Fruit fly (Drosophila melanogaster) whole organism, embryonic: ENCODE results near the gene Osi9.

Experiments used
- Blimp-1 ChIP-seq: fragments of 200-800 bp; sonication (Bioruptor generic); optimal IDR thresholded peaks from 3 replicates; lab custom pipeline; 2018; ENCODE audit warnings: missing biosample characterization, missing genetic modification characterization, mild to moderate bottlenecking, moderate library complexity, missing genetic modification reagents
- CG10366 ChIP-seq: fragments of 200-800 bp; sonication (Bioruptor generic); IDR thresholded peaks from 2 replicates; pipeline ENCODE4 v1.3.6; 2022; ENCODE audit warnings: missing biosample characterization, missing genetic modification characterization
- CG11723 ChIP-seq: fragments of 200-800 bp; sonication (Bioruptor generic); optimal IDR thresholded peaks from 2 replicates; lab custom pipeline; 2017; ENCODE audit warnings: missing biosample characterization, mild to moderate bottlenecking, missing genetic modification characterization
- CG12299 ChIP-seq: fragments of 200-800 bp; sonication (Bioruptor generic); optimal IDR thresholded peaks from 2 replicates; lab custom pipeline; 2018; ENCODE audit warnings: missing biosample characterization, mild to moderate bottlenecking, missing genetic modification characterization
- CG12942 ChIP-seq: fragments of 200-800 bp; sonication (Bioruptor generic); optimal IDR thresholded peaks from 3 replicates; lab custom pipeline; 2016; ENCODE audit warnings: missing biosample characterization, missing genetic modification characterization
- CG13296 ChIP-seq: fragments of 200-800 bp; sonication (Bioruptor generic); optimal IDR thresholded peaks from 3 replicates; lab custom pipeline; 2018; ENCODE audit warnings: missing biosample characterization, mild to moderate bottlenecking, missing genetic modification characterization
- CG13894 ChIP-seq: fragments of 200-800 bp; sonication (Bioruptor generic); optimal IDR thresholded peaks from 3 replicates; lab custom pipeline; 2018; ENCODE audit warnings: missing biosample characterization, mild to moderate bottlenecking, missing genetic modification characterization, moderate library complexity
- CG15073 ChIP-seq: fragments of 200-800 bp; sonication (Bioruptor generic); optimal IDR thresholded peaks from 2 replicates; lab custom pipeline; 2016; ENCODE audit warnings: missing biosample characterization, missing genetic modification characterization
- CG18262 ChIP-seq: fragments of 200-800 bp; optimal IDR thresholded peaks from 3 replicates; lab custom pipeline; 2019; ENCODE audit warnings: missing biosample characterization, mild to moderate bottlenecking, missing genetic modification characterization, moderate library complexity
- CG18476 ChIP-seq: fragments of 200-800 bp; sonication (Bioruptor generic); optimal IDR thresholded peaks from 2 replicates; lab custom pipeline; 2016; ENCODE audit warnings: missing biosample characterization, mild to moderate bottlenecking, missing genetic modification characterization
- CG4360 ChIP-seq: fragments of 200-800 bp; sonication (Bioruptor generic); IDR thresholded peaks from 2 replicates; pipeline ENCODE4 v1.3.6; 2022; ENCODE audit warnings: missing biosample characterization, missing genetic modification characterization
- CG6813 ChIP-seq: fragments of 200-800 bp; sonication (Bioruptor generic); optimal IDR thresholded peaks from 2 replicates; lab custom pipeline; 2017; ENCODE audit warnings: missing biosample characterization, missing genetic modification characterization, mild to moderate bottlenecking, moderate library complexity, missing genetic modification reagents
- CG7357 ChIP-seq: fragments of 200-800 bp; sonication (Bioruptor generic); IDR thresholded peaks from 3 replicates; pipeline ENCODE4 v1.3.6; 2022; ENCODE audit warnings: missing biosample characterization, missing genetic modification characterization
- Doc2 ChIP-seq: fragments of 200-800 bp; sonication (Bioruptor generic); IDR thresholded peaks from 2 replicates; pipeline ENCODE4 v1.3.6; 2022; ENCODE audit warnings: missing biosample characterization, missing genetic modification characterization
- Ssrp ChIP-seq: fragments of 200-800 bp; sonication (Bioruptor generic); optimal IDR thresholded peaks from 2 replicates; lab custom pipeline; 2018; ENCODE audit warnings: missing biosample characterization, mild to moderate bottlenecking, missing genetic modification characterization, moderate library complexity
- Vsx1 ChIP-seq: fragments of 200-800 bp; sonication (Bioruptor generic); optimal IDR thresholded peaks from 2 replicates; lab custom pipeline; 2017; ENCODE audit warnings: missing biosample characterization, mild to moderate bottlenecking, missing genetic modification characterization, missing genetic modification reagents
- az2 ChIP-seq: fragments of 200-800 bp; sonication (Bioruptor generic); optimal IDR thresholded peaks from 3 replicates; lab custom pipeline; 2016; ENCODE audit warnings: missing biosample characterization, missing genetic modification characterization
- btn ChIP-seq: fragments of 200-800 bp; sonication (Bioruptor generic); optimal IDR thresholded peaks from 2 replicates; lab custom pipeline; 2016; ENCODE audit warnings: missing biosample characterization, missing genetic modification characterization
- cg ChIP-seq: fragments of 200-800 bp; sonication (Bioruptor generic); optimal IDR thresholded peaks from 3 replicates; lab custom pipeline; 2019; ENCODE audit warnings: missing biosample characterization, mild to moderate bottlenecking, missing genetic modification characterization, moderate library complexity
- chinmo ChIP-seq: fragments of 200-800 bp; sonication (Bioruptor generic); IDR thresholded peaks from 4 replicates; pipeline ENCODE4 v1.3.6; 2022; ENCODE audit warnings: missing biosample characterization, missing genetic modification characterization; ENCODE audit not compliant: partially characterized antibody
- danr ChIP-seq: fragments of 200-800 bp; sonication (Bioruptor generic); IDR thresholded peaks from 2 replicates; pipeline ENCODE4 v1.3.6; 2022; ENCODE audit warnings: missing biosample characterization, missing genetic modification characterization
- dmrt99B ChIP-seq: fragments of 200-800 bp; sonication (Bioruptor generic); optimal IDR thresholded peaks from 2 replicates; lab custom pipeline; 2018; ENCODE audit warnings: missing biosample characterization, mild to moderate bottlenecking, missing genetic modification characterization, moderate library complexity
- dpn ChIP-seq, 2 experiments: fragments of 200-800 bp; sonication (Bioruptor generic); optimal IDR thresholded peaks; 3 replicates each; lab custom pipeline; 2016; ENCODE audit warnings: missing biosample characterization in 2 of 2, missing genetic modification characterization in 2 of 2
- ems ChIP-seq: fragments of 200-800 bp; sonication (Bioruptor generic); optimal IDR thresholded peaks from 3 replicates; lab custom pipeline; 2016; ENCODE audit warnings: missing biosample characterization, missing genetic modification characterization
- fd96Cb ChIP-seq: fragments of 200-800 bp; sonication (Bioruptor generic); optimal IDR thresholded peaks from 2 replicates; lab custom pipeline; 2018; ENCODE audit warnings: missing biosample characterization, mild to moderate bottlenecking, missing genetic modification characterization, moderate library complexity
- ftz-f1 ChIP-seq: fragments of 200-800 bp; sonication (Bioruptor generic); optimal IDR thresholded peaks from 2 replicates; lab custom pipeline; 2016; ENCODE audit warnings: missing biosample characterization, missing genetic modification characterization
- gsb ChIP-seq: fragments of 200-800 bp; sonication (Bioruptor generic); IDR thresholded peaks from 2 replicates; pipeline ENCODE4 v1.3.6; 2022; ENCODE audit warnings: missing biosample characterization, missing genetic modification characterization
- hb ChIP-seq: fragments of 200-800 bp; sonication (Bioruptor generic); IDR thresholded peaks from 3 replicates; pipeline ENCODE4 v1.3.6; 2022; ENCODE audit warnings: missing biosample characterization, missing genetic modification characterization; ENCODE audit not compliant: partially characterized antibody
- luna ChIP-seq: fragments of 200-800 bp; sonication (Bioruptor generic); optimal IDR thresholded peaks from 2 replicates; lab custom pipeline; 2016; ENCODE audit warnings: missing biosample characterization, missing genetic modification characterization
- nau ChIP-seq: fragments of 200-800 bp; sonication (Bioruptor generic); optimal IDR thresholded peaks from 3 replicates; lab custom pipeline; 2017; ENCODE audit warnings: missing biosample characterization, mild to moderate bottlenecking, missing genetic modification characterization, missing genetic modification reagents
- onecut ChIP-seq: fragments of 200-800 bp; sonication (Bioruptor generic); IDR thresholded peaks from 2 replicates; pipeline ENCODE4 v1.3.6; 2022; ENCODE audit warnings: missing biosample characterization, missing genetic modification characterization
- org-1 ChIP-seq: fragments of 200-800 bp; sonication (Bioruptor generic); optimal IDR thresholded peaks from 2 replicates; lab custom pipeline; 2017; ENCODE audit warnings: missing biosample characterization, missing genetic modification characterization
- wdn ChIP-seq: fragments of 200-800 bp; sonication (Bioruptor generic); IDR thresholded peaks from 2 replicates; pipeline ENCODE4 v1.3.6; 2022; ENCODE audit warnings: missing biosample characterization, missing genetic modification characterization
- yki ChIP-seq: fragments of >200 bp; optimal IDR thresholded peaks from 3 replicates; lab custom pipeline; 2018
- zen ChIP-seq: fragments of 200-800 bp; sonication (Bioruptor generic); optimal IDR thresholded peaks from 3 replicates; lab custom pipeline; 2018; ENCODE audit warnings: missing biosample characterization, mild to moderate bottlenecking, missing genetic modification characterization, moderate library complexity

Osi9 gene

DNA sequence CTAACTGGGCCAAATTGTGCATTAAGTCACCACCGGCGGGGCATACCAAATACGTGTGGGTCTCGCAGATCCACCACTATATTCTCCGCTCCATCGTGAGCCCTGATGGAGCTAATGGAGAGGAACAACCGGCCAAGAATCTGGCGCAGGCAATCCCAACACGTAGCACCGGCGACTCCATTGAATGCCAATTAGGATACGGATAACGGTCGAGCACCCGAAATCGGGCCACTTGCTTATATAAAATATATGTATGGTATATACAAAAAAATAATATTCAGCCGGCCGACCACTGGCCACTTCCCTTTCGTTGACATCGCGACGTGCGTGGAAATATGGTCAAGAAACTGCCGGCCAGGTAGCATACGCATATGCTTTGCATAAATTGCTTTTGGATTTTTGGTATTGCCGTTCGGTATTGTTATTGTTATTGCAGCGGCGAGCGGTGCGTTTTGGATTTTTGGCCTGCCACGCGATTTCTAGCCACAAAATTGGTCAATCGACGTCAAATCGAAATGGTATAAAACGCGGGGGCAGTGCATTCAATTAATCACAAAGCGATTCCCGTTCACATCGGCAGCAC lies 41.3 kb downstream of the Osi9 start, which contains the start of gene Osi15 (continued):
- no peak for TF ChIP-seq onecut (GFP tag; lab: Robert Waterston, UW)
- TF ChIP-seq dpn (GFP tag; optimal IDR thresholded peaks at IDR 0.05; lab: Kevin White, UChicago): no peak
- no peak for TF ChIP-seq CG18476 (GFP tag; lab: Kevin White, UChicago)
- no peak for TF ChIP-seq wdn (GFP tag; lab: Robert Waterston, UW)
- no peak for TF ChIP-seq CG12299
- TF ChIP-seq CG4360 (GFP tag; lab: Robert Waterston, UW): no peak
- TF ChIP-seq Ssrp (tag; lab: Kevin White, UChicago): no peak
- no peak for TF ChIP-seq fd96Cb (tag; lab: Kevin White, UChicago)
- TF ChIP-seq yki (lab: Kevin White, UChicago): no peak
- peak; percentile 42 for TF ChIP-seq CG13894 (tag; lab: Kevin White, UChicago)
- TF ChIP-seq luna (GFP tag; lab: Kevin White, UChicago): no peak
- TF ChIP-seq CG12942 (GFP tag; lab: Kevin White, UChicago): no peak
- no peak for TF ChIP-seq CG7357 (GFP tag; lab: Robert Waterston, UW)
- no peak for TF ChIP-seq gsb (GFP tag; lab: Robert Waterston, UW)
- TF ChIP-seq, all 482 proteins: peak for 5

DNA sequence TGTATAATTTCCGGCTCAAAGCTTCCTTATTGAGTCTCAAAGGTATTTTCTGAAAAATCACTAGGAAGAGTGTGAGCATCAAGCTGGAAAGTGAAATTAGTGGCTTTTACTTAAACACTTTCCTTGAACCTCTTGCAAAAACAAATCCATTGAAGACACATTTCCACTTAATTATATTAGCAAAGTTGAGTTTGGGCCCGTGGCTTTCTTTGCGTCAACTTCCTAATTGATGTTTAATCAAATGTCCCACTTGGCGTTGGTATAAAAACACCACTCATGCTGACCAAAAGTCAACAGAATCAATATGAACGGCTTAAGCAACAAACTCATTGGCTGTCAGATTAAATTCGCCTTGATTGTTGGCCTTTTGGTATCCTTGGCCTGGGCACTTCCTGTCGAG lies 43.7 kb downstream of the Osi9 start, which contains the start of gene CG46396:
Gene CG46396 (plus strand): TSS at position 301 of the 400 bp plus-strand sequence.
- no peak for TF ChIP-seq ems (GFP tag; lab: Kevin White, UChicago)
- no peak for TF ChIP-seq zen (tag; lab: Kevin White, UChicago)
- no peak for TF ChIP-seq CG18262 (tag; lab: Kevin White, UChicago)
- no peak for TF ChIP-seq CG11723 (GFP tag; lab: Kevin White, UChicago)
- no peak for TF ChIP-seq az2 (GFP tag; lab: Kevin White, UChicago)
- TF ChIP-seq nau: no peak
- TF ChIP-seq danr (GFP tag; lab: Robert Waterston, UW): no peak
- no peak for TF ChIP-seq CG10366 (GFP tag; lab: Robert Waterston, UW)
- TF ChIP-seq btn (GFP tag; lab: Kevin White, UChicago): no peak
- no peak for TF ChIP-seq Doc2 (GFP tag; lab: Robert Waterston, UW)
- no peak for TF ChIP-seq CG6813
- no peak for TF ChIP-seq Vsx1
- no peak for TF ChIP-seq chinmo

DNA sequence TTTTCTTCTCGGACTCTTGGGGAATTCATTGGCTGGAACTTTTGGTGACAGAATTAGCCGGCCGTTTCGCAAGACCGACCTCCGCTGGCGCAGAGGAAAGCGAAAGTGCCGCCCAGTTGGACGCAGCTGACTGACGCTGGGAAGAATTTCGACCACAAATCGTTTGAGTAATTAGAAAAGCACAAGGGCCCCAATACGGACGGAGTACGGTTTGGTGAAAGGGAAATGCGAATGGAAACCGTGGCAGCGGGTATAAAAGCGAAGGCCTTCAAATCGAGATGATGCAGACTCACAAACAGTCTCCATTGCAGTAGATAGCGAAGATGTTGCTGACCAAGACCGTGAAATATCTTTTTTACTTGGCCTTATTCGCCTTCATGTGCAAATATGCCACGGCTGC lies 44.9 kb downstream of the Osi9 start, which contains the start of gene Osi16:
Gene Osi16 (plus strand): TSS at position 301 of the 400 bp plus-strand sequence.
- TF ChIP-seq org-1 (GFP tag; lab: Kevin White, UChicago) (no peak), hb (GFP tag; lab: Robert Waterston, UW) (0 out of 3 replicates have a peak, but pooled peaks have one; percentile 28), CG15073 (GFP tag; lab: Kevin White, UChicago) (no peak), ftz-f1 (GFP tag; lab: Kevin White, UChicago) (no peak), CG13296 (GFP tag; lab: Kevin White, UChicago) (no peak), Blimp-1 (GFP tag; lab: Kevin White, UChicago) (peak; percentile 31), cg (GFP tag; lab: Kevin White, UChicago) (no peak)

DNA sequence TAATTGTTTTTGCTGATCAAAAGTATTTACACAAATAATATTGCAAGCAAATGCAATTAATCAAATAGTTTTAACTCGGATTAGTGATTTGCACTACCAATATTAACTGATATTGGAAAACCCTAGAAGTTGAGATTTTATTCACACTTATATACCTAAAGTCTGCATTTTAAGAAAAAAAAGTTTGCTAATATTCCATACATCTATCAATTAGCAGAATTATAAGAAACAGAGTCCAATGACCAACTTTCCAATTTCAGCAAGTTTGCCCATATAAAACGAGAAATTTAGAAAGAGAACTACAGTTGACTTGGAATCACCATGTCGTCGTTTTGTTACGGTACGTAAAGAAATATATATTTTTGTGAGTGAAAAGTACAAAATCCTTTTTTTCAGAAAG lies 46.6 kb downstream of the Osi9 start, which contains the start of gene CG46026:
Gene CG46026 (plus strand): TSS at position 301 of the 400 bp plus-strand sequence.
- no peak for TF ChIP-seq dmrt99B
- TF ChIP-seq, all 482 proteins: peak for 0
